Fruit fly (Drosophila melanogaster) whole organism, prepupa: ENCODE results near the gene hth.
A peak's percentile ranks its signal among the peaks of the same experiment; 100 is the strongest.

ENCODE experiments used
- CG16779 ChIP-seq: fragments of 200-800 bp; sonication (Bioruptor generic); optimal IDR thresholded peaks from 3 replicates; lab custom pipeline; 2017; ENCODE audit warnings: missing biosample characterization, mild to moderate bottlenecking, missing genetic modification characterization
- CG32006 ChIP-seq: fragments of 200-800 bp; sonication (Bioruptor generic); optimal IDR thresholded peaks from 3 replicates; lab custom pipeline; 2017; ENCODE audit warnings: missing biosample characterization, mild to moderate bottlenecking, missing genetic modification characterization
- CG6854 ChIP-seq: fragments of 200-800 bp; sonication (Bioruptor generic); optimal IDR thresholded peaks from 2 replicates; lab custom pipeline; 2017; ENCODE audit warnings: missing biosample characterization, mild to moderate bottlenecking, missing genetic modification characterization
- CG8319 ChIP-seq: fragments of 200-800 bp; sonication (Bioruptor generic); optimal IDR thresholded peaks from 3 replicates; lab custom pipeline; 2016; ENCODE audit warnings: missing biosample characterization, missing genetic modification characterization
- Eip93F ChIP-seq: fragments of 200-800 bp; sonication (Bioruptor generic); optimal IDR thresholded peaks from 2 replicates; lab custom pipeline; 2016; ENCODE audit warnings: missing biosample characterization, mild to moderate bottlenecking, missing genetic modification characterization
- Ets96B ChIP-seq: fragments of 200-800 bp; optimal IDR thresholded peaks from 2 replicates; lab custom pipeline; 2019; ENCODE audit warnings: missing biosample characterization, mild to moderate bottlenecking, missing genetic modification characterization, moderate library complexity
- Sox15 ChIP-seq: fragments of 200-800 bp; sonication (Bioruptor generic); optimal IDR thresholded peaks from 3 replicates; lab custom pipeline; 2016; ENCODE audit warnings: missing biosample characterization, missing genetic modification characterization
- dac ChIP-seq: fragments of 200-800 bp; sonication (Bioruptor generic); optimal IDR thresholded peaks from 2 replicates; lab custom pipeline; 2017; ENCODE audit warnings: missing biosample characterization, mild to moderate bottlenecking, missing genetic modification characterization
- eg ChIP-seq: fragments of 200-800 bp; sonication (Bioruptor generic); IDR thresholded peaks from 3 replicates; pipeline ENCODE4 v1.3.6; 2022; ENCODE audit warnings: missing biosample characterization, missing genetic modification characterization
- net ChIP-seq: fragments of 200-800 bp; sonication (Bioruptor generic); optimal IDR thresholded peaks from 3 replicates; lab custom pipeline; 2016; ENCODE audit warnings: missing biosample characterization, missing genetic modification characterization

DNA sequence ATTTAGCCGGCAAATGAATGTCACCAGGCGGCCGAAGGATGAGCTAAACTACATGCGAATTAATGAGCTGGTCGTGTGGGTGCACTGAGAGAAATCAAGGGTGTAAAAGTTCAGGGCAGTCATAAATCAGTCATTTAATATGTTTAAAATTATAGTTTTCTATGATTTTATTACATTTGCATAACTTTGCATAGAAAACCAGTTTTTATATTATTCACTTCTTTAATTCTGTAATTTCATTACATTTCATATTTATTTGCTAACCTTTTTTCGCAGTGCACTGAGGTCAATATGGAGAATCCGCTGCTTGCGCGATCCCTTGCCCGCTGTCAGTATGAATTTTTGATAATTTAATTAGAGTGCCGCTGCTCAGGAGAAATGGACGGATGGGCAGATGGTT is 1.9 kb upstream of the hth start:
- no peak for TF ChIP-seq CG16779 (tag; lab: Kevin White, UChicago)
- peak; percentile 11 for TF ChIP-seq Ets96B (tag; lab: Kevin White, UChicago)
- no peak for TF ChIP-seq CG8319 (GFP tag; lab: Kevin White, UChicago)
- no peak for TF ChIP-seq Sox15 (GFP tag; lab: Kevin White, UChicago)
- no peak for TF ChIP-seq net (GFP tag; lab: Kevin White, UChicago)
- no peak for TF ChIP-seq CG32006 (GFP tag; lab: Kevin White, UChicago)
- no peak for TF ChIP-seq dac (GFP tag; lab: Kevin White, UChicago)
- no peak for TF ChIP-seq eg (GFP tag; lab: Robert Waterston, UW)
- TF ChIP-seq Eip93F (GFP tag; lab: Kevin White, UChicago), result no peak
- TF ChIP-seq CG6854 (GFP tag; lab: Kevin White, UChicago), result no peak
